Worm (Caenorhabditis elegans) whole organism, young adult: ENCODE data around the gene T24D3.2.

ENCODE experiments used
- B0261.1 ChIP-seq: sonication (generic microtip); optimal IDR thresholded peaks from 2 replicates; lab custom pipeline; 2016; ENCODE audit warnings: mild to moderate bottlenecking, missing genetic modification characterization, moderate library complexity, missing compliant biosample characterization
- B0336.3 ChIP-seq: fragments of 200-800 bp; sonication (Bioruptor generic); IDR thresholded peaks from 2 replicates; pipeline ENCODE4 v1.3.6; 2022; ENCODE audit warnings: missing genetic modification characterization, missing compliant biosample characterization
- C17E4.6 ChIP-seq: fragments of 200-800 bp; sonication (Bioruptor generic); IDR thresholded peaks from 2 replicates; pipeline ENCODE4 v1.3.6; 2022; ENCODE audit warnings: missing genetic modification reagents, missing genetic modification characterization, missing compliant biosample characterization
- D2030.7 ChIP-seq: fragments of 200-800 bp; sonication (Bioruptor generic); IDR thresholded peaks from 2 replicates; pipeline ENCODE4 v1.3.6; 2022; ENCODE audit warnings: missing genetic modification reagents, missing genetic modification characterization, missing compliant biosample characterization
- F37B4.10 ChIP-seq: fragments of 200-800 bp; sonication (Bioruptor generic); IDR thresholded peaks from 2 replicates; pipeline ENCODE4 v1.3.6; 2022; ENCODE audit warnings: missing genetic modification characterization, missing compliant biosample characterization
- F55B11.4 ChIP-seq: sonication (generic microtip); optimal IDR thresholded peaks from 2 replicates; lab custom pipeline; 2016; ENCODE audit warnings: missing compliant biosample characterization, missing genetic modification characterization, borderline replicate concordance; ENCODE audit not compliant: insufficient read depth
- Y67H2A.10 ChIP-seq: fragments of 200-800 bp; sonication (Bioruptor generic); conservative IDR thresholded peaks from 2 replicates; pipeline ENCODE4 v1.3.6; 2022; ENCODE audit warnings: missing genetic modification reagents, missing genetic modification characterization, missing compliant biosample characterization
- Y95B8A.8 ChIP-seq: fragments of 200-800 bp; sonication (Bioruptor generic); IDR thresholded peaks from 2 replicates; pipeline ENCODE4 v1.3.6; 2022; ENCODE audit warnings: missing genetic modification reagents, missing genetic modification characterization, missing compliant biosample characterization
- akir-1 ChIP-seq: fragments of 200-800 bp; sonication (Bioruptor generic); optimal IDR thresholded peaks from 2 replicates; lab custom pipeline; 2018; ENCODE audit warnings: mild to moderate bottlenecking, missing genetic modification characterization, moderate library complexity, missing compliant biosample characterization
- aptf-2 ChIP-seq: fragments of 200-800 bp; sonication (Bioruptor generic); conservative IDR thresholded peaks from 2 replicates; pipeline ENCODE4 v1.3.6; 2022; ENCODE audit warnings: missing genetic modification reagents, missing genetic modification characterization, missing compliant biosample characterization
- athp-1 ChIP-seq: sonication (generic microtip); optimal IDR thresholded peaks from 2 replicates; lab custom pipeline; 2017; ENCODE audit warnings: mild to moderate bottlenecking, missing genetic modification characterization, missing compliant biosample characterization
- attf-5 ChIP-seq: fragments of 200-800 bp; sonication (Bioruptor generic); optimal IDR thresholded peaks from 2 replicates; lab custom pipeline; 2018; ENCODE audit warnings: mild to moderate bottlenecking, missing genetic modification characterization, missing compliant biosample characterization
- attf-6 ChIP-seq: fragments of 200-800 bp; sonication (Bioruptor generic); IDR thresholded peaks from 2 replicates; pipeline ENCODE4 v1.3.6; 2022; ENCODE audit warnings: missing genetic modification reagents, missing genetic modification characterization, missing compliant biosample characterization
- bed-1 ChIP-seq: fragments of 200-800 bp; sonication (Bioruptor generic); IDR thresholded peaks from 2 replicates; pipeline ENCODE4 v1.3.6; 2022; ENCODE audit warnings: missing genetic modification reagents, missing genetic modification characterization, missing compliant biosample characterization
- cebp-1 ChIP-seq, 2 experiments: fragments of 200-800 bp in 1 of 2; sonication (Bioruptor generic) in 1 of 2; sonication (generic microtip) in 1 of 2; IDR thresholded peaks in 1 of 2; optimal IDR thresholded peaks in 1 of 2; 2 replicates each; pipeline versions ENCODE4 v1.3.6 to Lab custom; 2017 to 2022; ENCODE audit warnings: missing compliant biosample characterization in 2 of 2, missing genetic modification characterization in 2 of 2, mild to moderate bottlenecking in 1 of 2, missing genetic modification reagents in 1 of 2, moderate library complexity in 1 of 2
- ceh-27 ChIP-seq: fragments of 200-800 bp; sonication (Bioruptor generic); optimal IDR thresholded peaks from 2 replicates; lab custom pipeline; 2018; ENCODE audit warnings: mild to moderate bottlenecking, missing genetic modification characterization, moderate library complexity, missing compliant biosample characterization
- ceh-58 ChIP-seq: fragments of 200-800 bp; sonication (Bioruptor generic); IDR thresholded peaks from 2 replicates; pipeline ENCODE4 v1.3.6; 2022; ENCODE audit warnings: missing genetic modification characterization, missing compliant biosample characterization
- chd-7 ChIP-seq: sonication (generic microtip); optimal IDR thresholded peaks from 2 replicates; lab custom pipeline; 2016; ENCODE audit warnings: mild to moderate bottlenecking, missing genetic modification characterization, moderate library complexity, missing compliant biosample characterization
- die-1 ChIP-seq: sonication (generic microtip); optimal IDR thresholded peaks from 2 replicates; lab custom pipeline; 2016; ENCODE audit warnings: missing genotype, mild to moderate bottlenecking, missing genetic modification characterization, missing compliant biosample characterization
- dox-1 ChIP-seq: fragments of 200-800 bp; sonication (Bioruptor generic); IDR thresholded peaks from 2 replicates; pipeline ENCODE4 v1.3.6; 2022; ENCODE audit warnings: missing genetic modification reagents, missing genetic modification characterization, missing compliant biosample characterization
- dpff-1 ChIP-seq: sonication (generic microtip); optimal IDR thresholded peaks from 2 replicates; lab custom pipeline; 2017; ENCODE audit warnings: mild to moderate bottlenecking, missing genetic modification characterization, missing compliant biosample characterization
- egl-18 ChIP-seq: fragments of 200-800 bp; sonication (Bioruptor generic); IDR thresholded peaks from 2 replicates; pipeline ENCODE4 v1.3.6; 2022; ENCODE audit warnings: missing genetic modification reagents, missing genetic modification characterization, missing compliant biosample characterization
- egl-44 ChIP-seq: fragments of 200-800 bp; sonication (Bioruptor generic); IDR thresholded peaks from 2 replicates; pipeline ENCODE4 v1.3.6; 2022; ENCODE audit warnings: missing genetic modification reagents, missing genetic modification characterization, missing compliant biosample characterization
- fkh-3 ChIP-seq: sonication (generic microtip); optimal IDR thresholded peaks from 2 replicates; lab custom pipeline; 2016; ENCODE audit warnings: mild to moderate bottlenecking, missing genetic modification characterization, missing compliant biosample characterization
- him-1 ChIP-seq: sonication (generic microtip); optimal IDR thresholded peaks from 2 replicates; lab custom pipeline; 2016; ENCODE audit warnings: missing genotype, missing genetic modification reagents, missing genetic modification characterization, missing compliant biosample characterization
- hlh-26 ChIP-seq: fragments of 200-800 bp; sonication (Bioruptor generic); conservative IDR thresholded peaks from 2 replicates; pipeline ENCODE4 v1.3.6; 2022; ENCODE audit warnings: missing genetic modification reagents, missing genetic modification characterization, missing compliant biosample characterization
- hmg-1.2 ChIP-seq: fragments of 200-800 bp; sonication (Bioruptor generic); IDR thresholded peaks from 2 replicates; pipeline ENCODE4 v1.3.6; 2022; ENCODE audit warnings: missing genetic modification reagents, missing genetic modification characterization, missing compliant biosample characterization
- hmg-20 ChIP-seq: fragments of 200-800 bp; sonication (Bioruptor generic); IDR thresholded peaks from 2 replicates; pipeline ENCODE4 v1.3.6; 2022; ENCODE audit warnings: missing genetic modification reagents, missing genetic modification characterization, missing compliant biosample characterization
- hrde-1 ChIP-seq: sonication (generic microtip); optimal IDR thresholded peaks from 2 replicates; lab custom pipeline; 2016; ENCODE audit warnings: missing genetic modification characterization, mild to moderate bottlenecking, missing compliant biosample characterization, moderate library complexity, missing genotype, missing genetic modification reagents, borderline replicate concordance
- let-526 ChIP-seq: fragments of 200-800 bp; sonication (Bioruptor generic); IDR thresholded peaks from 2 replicates; pipeline ENCODE4 v1.3.6; 2022; ENCODE audit warnings: missing genetic modification reagents, missing genetic modification characterization, missing compliant biosample characterization
- lin-35 ChIP-seq, 3 experiments: fragments of 150-350 bp in 2 of 3; sonication (generic microtip) in 1 of 3; optimal IDR thresholded peaks; 2 replicates each; lab custom pipeline; 2014 to 2018; ENCODE audit warnings: missing biosample characterization in 3 of 3, missing genetic modification characterization in 3 of 3, missing genetic modification reagents in 3 of 3
- lin-54 ChIP-seq: fragments of 200-800 bp; sonication (Bioruptor generic); optimal IDR thresholded peaks from 2 replicates; lab custom pipeline; 2018; ENCODE audit warnings: mild to moderate bottlenecking, missing genetic modification characterization, missing compliant biosample characterization
- lir-1 ChIP-seq: fragments of 200-800 bp; sonication (Bioruptor generic); conservative IDR thresholded peaks from 2 replicates; pipeline ENCODE4 v1.3.6; 2022; ENCODE audit warnings: missing genetic modification reagents, missing genetic modification characterization, missing compliant biosample characterization
- madf-8 ChIP-seq: fragments of 200-800 bp; sonication (Bioruptor generic); conservative IDR thresholded peaks from 2 replicates; pipeline ENCODE4 v1.3.6; 2022; ENCODE audit warnings: missing genetic modification reagents, missing genetic modification characterization, missing compliant biosample characterization
- mel-28 ChIP-seq: sonication (generic microtip); optimal IDR thresholded peaks from 2 replicates; lab custom pipeline; 2016; ENCODE audit warnings: borderline replicate concordance, mild to moderate bottlenecking, missing genetic modification characterization, missing compliant biosample characterization
- mxl-1 ChIP-seq: sonication (generic microtip); optimal IDR thresholded peaks from 2 replicates; lab custom pipeline; 2016; ENCODE audit warnings: missing genetic modification characterization, missing compliant biosample characterization
- nfyb-1 ChIP-seq: fragments of 200-800 bp; sonication (Bioruptor generic); IDR thresholded peaks from 2 replicates; pipeline ENCODE4 v1.3.6; 2022; ENCODE audit warnings: missing genetic modification reagents, missing genetic modification characterization, missing compliant biosample characterization
- pbrm-1 ChIP-seq: fragments of 200-800 bp; sonication (Bioruptor generic); IDR thresholded peaks from 2 replicates; pipeline ENCODE4 v1.3.6; 2022; ENCODE audit warnings: missing genetic modification reagents, missing genetic modification characterization, missing compliant biosample characterization
- rcor-1 ChIP-seq: fragments of 200-800 bp; sonication (Bioruptor generic); IDR thresholded peaks from 2 replicates; pipeline ENCODE4 v1.3.6; 2022; ENCODE audit warnings: missing genetic modification reagents, missing genetic modification characterization, missing compliant biosample characterization
- rec-8 ChIP-seq, 2 experiments: sonication (generic microtip); optimal IDR thresholded peaks; 2 replicates each; lab custom pipeline; 2016; ENCODE audit warnings: mild to moderate bottlenecking in 2 of 2, missing genetic modification characterization in 2 of 2, missing genetic modification reagents in 2 of 2, missing genotype in 2 of 2, missing biosample characterization in 1 of 2, missing compliant biosample characterization in 1 of 2, moderate library complexity in 1 of 2
- repo-1 ChIP-seq: sonication (generic microtip); optimal IDR thresholded peaks from 2 replicates; lab custom pipeline; 2017; ENCODE audit warnings: mild to moderate bottlenecking, missing genetic modification characterization, missing compliant biosample characterization
- snpc-3.4 ChIP-seq: sonication (generic microtip); optimal IDR thresholded peaks from 2 replicates; lab custom pipeline; 2017; ENCODE audit warnings: missing genetic modification characterization, mild to moderate bottlenecking, missing compliant biosample characterization, antibody characterized with exemption, moderate library complexity, missing genotype, missing genetic modification reagents
- snpc-4 ChIP-seq, 5 experiments: fragments of 150-350 bp in 1 of 5; sonication (generic microtip) in 4 of 5; optimal IDR thresholded peaks; 2 replicates each; lab custom pipeline; 2014 to 2018; ENCODE audit warnings: missing genetic modification characterization in 5 of 5, missing biosample characterization in 3 of 5, antibody characterized with exemption in 2 of 5, mild to moderate bottlenecking in 2 of 5, missing compliant biosample characterization in 2 of 5, missing genotype in 2 of 5, moderate library complexity in 2 of 5, missing genetic modification reagents in 1 of 5
- tbp1 ChIP-seq: fragments of 200-800 bp; sonication (Bioruptor generic); optimal IDR thresholded peaks from 2 replicates; lab custom pipeline; 2018; ENCODE audit warnings: mild to moderate bottlenecking, missing genetic modification characterization, missing compliant biosample characterization
- ztf-22 ChIP-seq: fragments of 200-800 bp; sonication (Bioruptor generic); optimal IDR thresholded peaks from 2 replicates; lab custom pipeline; 2018; ENCODE audit warnings: mild to moderate bottlenecking, missing genetic modification characterization, moderate library complexity, missing compliant biosample characterization
- ztf-26 ChIP-seq: sonication (generic microtip); optimal IDR thresholded peaks from 2 replicates; lab custom pipeline; 2017; ENCODE audit warnings: missing genetic modification characterization, missing compliant biosample characterization

T24D3.2 gene

ce11 chrX:12393786-12394308 lies 31.7 kb upstream of the T24D3.2 start, which contains the start of gene F17E5.2:
Gene F17E5.2 (plus strand): TSS chrX:12394258.
- no peak for TF ChIP-seq akir-1
- TF ChIP-seq pbrm-1 (GFP tag; lab: Robert Waterston, UW), result peak; percentile 86
- peak; percentile 8 for TF ChIP-seq die-1
- peak in 1 of 3 experiments; percentile 93 for TF ChIP-seq lin-35 (GFP tag; optimal IDR thresholded peaks at IDR 0.05; lab: Kevin White, UChicago)
- TF ChIP-seq snpc-4 (GFP tag; optimal IDR thresholded peaks at IDR 0.05; lab: Kevin White, UChicago), result no peak
- peak in 2 of 4 experiments; percentile 51 to 80 for TF ChIP-seq snpc-4 (tag; optimal IDR thresholded peaks at IDR 0.05; lab: Kevin White, UChicago)
- TF ChIP-seq mxl-1 (tag; lab: Kevin White, UChicago), result no peak
- peak; percentile 64 for TF ChIP-seq tbp1
- TF ChIP-seq let-526 (GFP tag; lab: Robert Waterston, UW), result peak; percentile 47; the same call in 1 of the 2 replicates
- TF ChIP-seq bed-1 (GFP tag; lab: Robert Waterston, UW), result no peak
- no peak for TF ChIP-seq mel-28 (tag; lab: Kevin White, UChicago)
- no peak for TF ChIP-seq ceh-58 (GFP tag; lab: Robert Waterston, UW)
- TF ChIP-seq B0336.3 (GFP tag; lab: Robert Waterston, UW), result no peak; the same call in 1 of the 2 replicates
- TF ChIP-seq egl-44, result peak; percentile 63; the same call in 1 of the 2 replicates
- TF ChIP-seq rec-8 (tag; optimal IDR thresholded peaks at IDR 0.05; lab: Kevin White, UChicago), result no peak
- TF ChIP-seq ztf-22 (GFP tag; lab: Kevin White, UChicago), result peak; percentile 62
- TF ChIP-seq F37B4.10, result no peak
- 0 out of 2 replicates have a peak, but pooled peaks have one; percentile 10 for TF ChIP-seq cebp-1 (GFP tag; IDR thresholded peaks at IDR 0.05; lab: Robert Waterston, UW)
- no peak for TF ChIP-seq cebp-1 (tag; optimal IDR thresholded peaks at IDR 0.05; lab: Kevin White, UChicago)
- no peak for TF ChIP-seq F55B11.4 (tag; lab: Kevin White, UChicago)
- no peak for TF ChIP-seq C17E4.6 (GFP tag; lab: Robert Waterston, UW)
- TF ChIP-seq him-1 (tag; lab: Kevin White, UChicago), result no peak
- no peak for TF ChIP-seq chd-7 (tag; lab: Kevin White, UChicago)
- no peak for TF ChIP-seq attf-6 (GFP tag; lab: Robert Waterston, UW)
- TF ChIP-seq fkh-3, result no peak
- TF ChIP-seq egl-18 (GFP tag; lab: Robert Waterston, UW), result 0 out of 2 replicates have a peak, but pooled peaks have one; percentile 61
- no peak for TF ChIP-seq snpc-3.4 (tag; lab: Kevin White, UChicago)
- peak; percentile 6 for TF ChIP-seq athp-1
- peak; percentile 87 for TF ChIP-seq hmg-1.2 (GFP tag; lab: Robert Waterston, UW)
- peak; percentile 93 for TF ChIP-seq ceh-27 (GFP tag; lab: Kevin White, UChicago)
- TF ChIP-seq Y67H2A.10 (GFP tag; lab: Robert Waterston, UW), result no peak
- peak; percentile 65 for TF ChIP-seq repo-1 (tag; lab: Kevin White, UChicago)
- TF ChIP-seq hmg-20, result 0 out of 2 replicates have a peak, but pooled peaks have one; percentile 14
- no peak for TF ChIP-seq rcor-1
- TF ChIP-seq B0261.1 (tag; lab: Kevin White, UChicago), result peak; percentile 32
- no peak for TF ChIP-seq Y95B8A.8
- TF ChIP-seq ztf-26 (tag; lab: Kevin White, UChicago), result peak; percentile 77
- peak; percentile 86 for TF ChIP-seq attf-5 (GFP tag; lab: Kevin White, UChicago)
- TF ChIP-seq nfyb-1 (GFP tag; lab: Robert Waterston, UW), result peak; percentile 83
- TF ChIP-seq hrde-1, result no peak
- no peak for TF ChIP-seq lin-54
- no peak for TF ChIP-seq aptf-2 (GFP tag; lab: Robert Waterston, UW)
- TF ChIP-seq dpff-1 (tag; lab: Kevin White, UChicago), result no peak
- TF ChIP-seq dox-1, result no peak
- peak; percentile 49; the same call in 1 of the 2 replicates for TF ChIP-seq lir-1
- TF ChIP-seq D2030.7 (GFP tag; lab: Robert Waterston, UW), result no peak
- no peak for TF ChIP-seq madf-8 (GFP tag; lab: Robert Waterston, UW)
- no peak for TF ChIP-seq hlh-26 (GFP tag; lab: Robert Waterston, UW)
